Fruit fly (Drosophila melanogaster) whole organism, prepupa: Measurements from ENCODE around the gene Gyc76C.
"Not testable (repeated sequence)": the region's sequence is repeated elsewhere in the genome, so short reads cannot be mapped to it uniquely, and the experiment has no call there.

Experiments used
- CG1621 ChIP-seq: fragments of 200-800 bp; sonication (Bioruptor generic); optimal IDR thresholded peaks from 3 replicates; lab custom pipeline; 2018; ENCODE audit warnings: missing biosample characterization, mild to moderate bottlenecking, missing genetic modification characterization
- CG16779 ChIP-seq: fragments of 200-800 bp; sonication (Bioruptor generic); optimal IDR thresholded peaks from 3 replicates; lab custom pipeline; 2017; ENCODE audit warnings: missing biosample characterization, mild to moderate bottlenecking, missing genetic modification characterization
- CG6854 ChIP-seq: fragments of 200-800 bp; sonication (Bioruptor generic); optimal IDR thresholded peaks from 2 replicates; lab custom pipeline; 2017; ENCODE audit warnings: missing biosample characterization, mild to moderate bottlenecking, missing genetic modification characterization
- Hr39 ChIP-seq: fragments of 200-800 bp; sonication (Bioruptor generic); optimal IDR thresholded peaks from 2 replicates; lab custom pipeline; 2016; ENCODE audit warnings: missing biosample characterization, missing genetic modification characterization

dm6 chr3L:19718228-19718627 is 75.1 kb downstream of the Gyc76C start, which contains the start of gene Trpml:
- not testable (repeated sequence) for TF ChIP-seq Hr39 (GFP tag; lab: Kevin White, UChicago); CG16779; CG1621 (tag; lab: Kevin White, UChicago); CG6854 (GFP tag; lab: Kevin White, UChicago)
